Fruit fly (Drosophila melanogaster) whole organism, embryonic: ENCODE measurements around the gene Nubp1.

Experiments used
- Aef1 ChIP-seq: fragments of 200-800 bp; sonication (Bioruptor generic); IDR thresholded peaks from 3 replicates; pipeline ENCODE4 v1.3.6; 2022; ENCODE audit warnings: missing biosample characterization, missing genetic modification characterization
- CG1024 ChIP-seq: fragments of 200-800 bp; sonication (Bioruptor generic); IDR thresholded peaks from 2 replicates; pipeline ENCODE4 v1.3.6; 2022; ENCODE audit warnings: missing biosample characterization, missing genetic modification characterization
- CG10979 ChIP-seq: fragments of 200-800 bp; sonication (Bioruptor generic); optimal IDR thresholded peaks from 2 replicates; lab custom pipeline; 2018; ENCODE audit warnings: missing biosample characterization, mild to moderate bottlenecking, missing genetic modification characterization, moderate library complexity
- CG12104 ChIP-seq: fragments of 200-800 bp; sonication (Bioruptor generic); optimal IDR thresholded peaks from 3 replicates; lab custom pipeline; 2016; ENCODE audit warnings: missing biosample characterization, missing genetic modification characterization
- CG13287 ChIP-seq: fragments of 200-800 bp; sonication (Bioruptor generic); IDR thresholded peaks from 2 replicates; pipeline ENCODE4 v1.3.6; 2022; ENCODE audit warnings: missing biosample characterization, missing genetic modification characterization; ENCODE audit not compliant: partially characterized antibody
- CG13624 ChIP-seq: fragments of 200-800 bp; sonication (Bioruptor generic); optimal IDR thresholded peaks from 2 replicates; lab custom pipeline; 2016; ENCODE audit warnings: missing biosample characterization, missing genetic modification characterization
- CG13894 ChIP-seq: fragments of 200-800 bp; sonication (Bioruptor generic); optimal IDR thresholded peaks from 3 replicates; lab custom pipeline; 2018; ENCODE audit warnings: missing biosample characterization, mild to moderate bottlenecking, missing genetic modification characterization, moderate library complexity
- CG15601 ChIP-seq: fragments of 200-800 bp; sonication (Bioruptor generic); optimal IDR thresholded peaks from 3 replicates; lab custom pipeline; 2019; ENCODE audit warnings: missing biosample characterization, mild to moderate bottlenecking, missing genetic modification characterization, moderate library complexity
- CG16815 ChIP-seq: fragments of 200-800 bp; sonication (Bioruptor generic); optimal IDR thresholded peaks from 3 replicates; lab custom pipeline; 2017; ENCODE audit warnings: missing biosample characterization, mild to moderate bottlenecking, missing genetic modification characterization
- CG1832 ChIP-seq: fragments of 200-800 bp; sonication (Bioruptor generic); optimal IDR thresholded peaks from 2 replicates; lab custom pipeline; 2017; ENCODE audit warnings: missing biosample characterization, mild to moderate bottlenecking, missing genetic modification characterization, inconsistent platforms
- CG18764 ChIP-seq: fragments of 200-800 bp; sonication (Bioruptor generic); optimal IDR thresholded peaks from 3 replicates; lab custom pipeline; 2016; ENCODE audit warnings: missing biosample characterization, missing genetic modification characterization
- CG2202 ChIP-seq: fragments of 200-800 bp; sonication (Bioruptor generic); optimal IDR thresholded peaks from 2 replicates; lab custom pipeline; 2018; ENCODE audit warnings: missing biosample characterization, mild to moderate bottlenecking, missing genetic modification characterization
- CG2712 ChIP-seq: fragments of 200-800 bp; optimal IDR thresholded peaks from 3 replicates; lab custom pipeline; 2019; ENCODE audit warnings: missing biosample characterization, mild to moderate bottlenecking, missing genetic modification characterization, moderate library complexity
- CG31441 ChIP-seq: fragments of 200-800 bp; sonication (Bioruptor generic); IDR thresholded peaks from 2 replicates; pipeline ENCODE4 v1.3.6; 2022; ENCODE audit warnings: missing biosample characterization, missing genetic modification characterization
- CG34422 ChIP-seq: fragments of 200-800 bp; sonication (Bioruptor generic); IDR thresholded peaks from 3 replicates; pipeline ENCODE4 v1.3.6; 2022; ENCODE audit warnings: missing biosample characterization, missing genetic modification characterization
- CG43689 ChIP-seq: fragments of 200-800 bp; sonication (Bioruptor generic); IDR thresholded peaks from 2 replicates; pipeline ENCODE4 v1.3.6; 2022; ENCODE audit warnings: missing biosample characterization, missing genetic modification characterization
- CG4820 ChIP-seq: fragments of 200-800 bp; sonication (Bioruptor generic); optimal IDR thresholded peaks from 3 replicates; lab custom pipeline; 2016; ENCODE audit warnings: missing biosample characterization, missing genetic modification characterization
- CG7372 ChIP-seq: fragments of 200-800 bp; sonication (Bioruptor generic); IDR thresholded peaks from 2 replicates; pipeline ENCODE4 v1.3.6; 2022; ENCODE audit warnings: missing biosample characterization, missing genetic modification characterization
- CG7963 ChIP-seq: fragments of 200-800 bp; sonication (Bioruptor generic); IDR thresholded peaks from 3 replicates; pipeline ENCODE4 v1.3.6; 2022; ENCODE audit warnings: missing biosample characterization, missing genetic modification characterization; ENCODE audit not compliant: partially characterized antibody
- Dbx ChIP-seq: fragments of 200-800 bp; sonication (Bioruptor generic); IDR thresholded peaks from 3 replicates; pipeline ENCODE4 v1.3.6; 2022; ENCODE audit warnings: missing biosample characterization, missing genetic modification characterization
- HLH3B ChIP-seq: fragments of 200-800 bp; sonication (Bioruptor generic); IDR thresholded peaks from 2 replicates; pipeline ENCODE4 v1.3.6; 2022; ENCODE audit warnings: missing biosample characterization, missing genetic modification characterization
- Hand ChIP-seq: fragments of 200-800 bp; sonication (Bioruptor generic); optimal IDR thresholded peaks from 2 replicates; lab custom pipeline; 2017; ENCODE audit warnings: mild to moderate bottlenecking, missing biosample characterization, missing genetic modification reagents, missing genetic modification characterization
- Hey ChIP-seq: fragments of 200-800 bp; sonication (Bioruptor generic); optimal IDR thresholded peaks from 3 replicates; lab custom pipeline; 2018; ENCODE audit warnings: missing biosample characterization, mild to moderate bottlenecking, missing genetic modification characterization
- Hsf ChIP-seq: fragments of 200-800 bp; sonication (Bioruptor generic); optimal IDR thresholded peaks from 3 replicates; lab custom pipeline; 2016; ENCODE audit warnings: missing biosample characterization, missing genetic modification characterization
- MESR4 ChIP-seq: fragments of 200-800 bp; sonication (Bioruptor generic); optimal IDR thresholded peaks from 2 replicates; lab custom pipeline; 2018; ENCODE audit warnings: missing biosample characterization, mild to moderate bottlenecking, missing genetic modification characterization, moderate library complexity
- Poxn ChIP-seq: fragments of 200-800 bp; sonication (Bioruptor generic); IDR thresholded peaks from 2 replicates; pipeline ENCODE4 v1.3.6; 2022; ENCODE audit warnings: missing biosample characterization, missing genetic modification characterization
- Xbp1 ChIP-seq: fragments of 200-800 bp; sonication (Bioruptor generic); optimal IDR thresholded peaks from 3 replicates; lab custom pipeline; 2016; ENCODE audit warnings: missing biosample characterization, mild to moderate bottlenecking, missing genetic modification characterization
- ap ChIP-seq: fragments of 200-800 bp; sonication (Bioruptor generic); IDR thresholded peaks from 2 replicates; pipeline ENCODE4 v1.3.6; 2022; ENCODE audit warnings: missing biosample characterization, missing genetic modification characterization
- br ChIP-seq: fragments of >200 bp; optimal IDR thresholded peaks from 2 replicates; lab custom pipeline; 2017
- cas ChIP-seq: fragments of 200-800 bp; sonication (Bioruptor generic); IDR thresholded peaks from 2 replicates; pipeline ENCODE4 v1.3.6; 2022; ENCODE audit warnings: missing biosample characterization, missing genetic modification characterization
- en ChIP-seq: fragments of 200-800 bp; sonication (Bioruptor generic); optimal IDR thresholded peaks from 2 replicates; lab custom pipeline; 2016; ENCODE audit warnings: missing biosample characterization, missing genetic modification characterization
- fd102C ChIP-seq: fragments of 200-800 bp; sonication (Bioruptor generic); optimal IDR thresholded peaks from 2 replicates; lab custom pipeline; 2018; ENCODE audit warnings: missing biosample characterization, mild to moderate bottlenecking, missing genetic modification characterization, moderate library complexity
- fu2 ChIP-seq: fragments of 200-800 bp; sonication (Bioruptor generic); optimal IDR thresholded peaks from 2 replicates; lab custom pipeline; 2016; ENCODE audit warnings: missing biosample characterization, missing genetic modification characterization
- gce ChIP-seq: fragments of 200-800 bp; sonication (Bioruptor generic); IDR thresholded peaks from 3 replicates; pipeline ENCODE4 v1.3.6; 2022; ENCODE audit warnings: missing biosample characterization, missing genetic modification characterization
- gfzf ChIP-seq: fragments of 200-800 bp; sonication (Bioruptor generic); optimal IDR thresholded peaks from 2 replicates; lab custom pipeline; 2016; ENCODE audit warnings: missing biosample characterization, mild to moderate bottlenecking, missing genetic modification characterization, moderate library complexity
- org-1 ChIP-seq: fragments of 200-800 bp; sonication (Bioruptor generic); optimal IDR thresholded peaks from 2 replicates; lab custom pipeline; 2017; ENCODE audit warnings: missing biosample characterization, missing genetic modification characterization
- pho ChIP-seq: fragments of 200-800 bp; sonication (Bioruptor generic); optimal IDR thresholded peaks from 2 replicates; lab custom pipeline; 2016; ENCODE audit warnings: missing biosample characterization, missing genetic modification characterization
- run ChIP-seq: fragments of 200-800 bp; sonication (Bioruptor generic); optimal IDR thresholded peaks from 3 replicates; lab custom pipeline; 2018; ENCODE audit warnings: missing biosample characterization, mild to moderate bottlenecking, missing genetic modification characterization
- seq ChIP-seq: fragments of 200-800 bp; sonication (Bioruptor generic); IDR thresholded peaks from 2 replicates; pipeline ENCODE4 v1.3.6; 2022; ENCODE audit warnings: missing biosample characterization, missing genetic modification characterization
- sim ChIP-seq: fragments of 200-800 bp; sonication (Bioruptor generic); IDR thresholded peaks from 2 replicates; pipeline ENCODE4 v1.3.6; 2022; ENCODE audit warnings: missing biosample characterization, missing genetic modification characterization
- ttk ChIP-seq: fragments of 200-800 bp; sonication (Bioruptor generic); IDR thresholded peaks from 2 replicates; pipeline ENCODE4 v2.1.2; 2022; ENCODE audit warnings: missing biosample characterization, missing genetic modification characterization
- zf30C ChIP-seq: fragments of 200-800 bp; sonication (Bioruptor generic); optimal IDR thresholded peaks from 3 replicates; lab custom pipeline; 2018; ENCODE audit warnings: missing biosample characterization, mild to moderate bottlenecking, missing genetic modification characterization

The Nubp1 gene

DNA sequence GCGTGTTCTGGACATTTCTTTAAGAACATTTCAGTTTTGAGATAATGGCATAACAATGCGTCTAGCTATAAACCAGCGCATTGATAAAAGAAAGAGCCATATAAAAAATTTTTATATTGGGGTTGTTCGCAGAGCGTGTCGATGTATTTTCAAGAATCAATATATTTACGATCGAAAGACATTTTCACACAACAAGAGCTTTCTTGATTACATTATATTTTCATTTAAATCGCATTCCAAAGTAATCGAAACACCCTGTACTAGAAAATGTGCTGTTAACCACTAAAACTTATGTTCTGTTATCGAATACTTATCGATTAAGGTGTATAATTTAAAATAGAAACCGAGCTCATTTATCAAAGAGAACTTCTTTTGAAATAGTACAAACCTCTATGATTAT lies 28.6 kb upstream of the Nubp1 start (continued):
- TF ChIP-seq CG2712: no peak
- peak; percentile 49; the same call in 1 of the 3 replicates for TF ChIP-seq Dbx (GFP tag; lab: Robert Waterston, UW)
- no peak for TF ChIP-seq run (tag; lab: Kevin White, UChicago)
- TF ChIP-seq seq: peak; percentile 41; the same call in 1 of the 2 replicates
- no peak for TF ChIP-seq br
- no peak for TF ChIP-seq CG31441 (GFP tag; lab: Robert Waterston, UW)
- TF ChIP-seq CG18764 (GFP tag; lab: Kevin White, UChicago): no peak
- TF ChIP-seq zf30C: no peak
- TF ChIP-seq CG34422 (GFP tag; lab: Robert Waterston, UW): no peak
- TF ChIP-seq Xbp1 (GFP tag; lab: Kevin White, UChicago): peak; percentile 53
- TF ChIP-seq fu2: peak; percentile 30
- no peak for TF ChIP-seq CG1024 (GFP tag; lab: Robert Waterston, UW)
- TF ChIP-seq fd102C (GFP tag; lab: Kevin White, UChicago): no peak
- no peak for TF ChIP-seq gce
- TF ChIP-seq CG7372 (GFP tag; lab: Robert Waterston, UW): no peak
- no peak for TF ChIP-seq sim (GFP tag; lab: Robert Waterston, UW)
- TF ChIP-seq CG15601 (tag; lab: Kevin White, UChicago): peak; percentile 7
- TF ChIP-seq CG12104 (GFP tag; lab: Kevin White, UChicago): peak; percentile 43
- no peak for TF ChIP-seq ap (GFP tag; lab: Robert Waterston, UW)
- TF ChIP-seq cas (GFP tag; lab: Robert Waterston, UW): no peak
- peak; percentile 8 for TF ChIP-seq pho (GFP tag; lab: Kevin White, UChicago)
- TF ChIP-seq en (GFP tag; lab: Kevin White, UChicago): peak; percentile 32
- TF ChIP-seq Poxn: no peak
- TF ChIP-seq CG43689: no peak
- TF ChIP-seq CG10979 (tag; lab: Kevin White, UChicago): no peak
- TF ChIP-seq MESR4: no peak
- no peak for TF ChIP-seq Hand (GFP tag; lab: Kevin White, UChicago)
- TF ChIP-seq CG13894 (tag; lab: Kevin White, UChicago): no peak
- peak; percentile 32 for TF ChIP-seq CG4820
- TF ChIP-seq gfzf (GFP tag; lab: Kevin White, UChicago): no peak
- TF ChIP-seq HLH3B (GFP tag; lab: Robert Waterston, UW): peak; percentile 25; the same call in 1 of the 2 replicates
- no peak for TF ChIP-seq CG16815 (GFP tag; lab: Kevin White, UChicago)
- TF ChIP-seq CG13287 (GFP tag; lab: Robert Waterston, UW): no peak
- TF ChIP-seq Aef1 (GFP tag; lab: Robert Waterston, UW): peak; percentile 22; the same call in 1 of the 3 replicates
- no peak for TF ChIP-seq org-1 (GFP tag; lab: Kevin White, UChicago)
- peak; percentile 53 for TF ChIP-seq CG13624 (GFP tag; lab: Kevin White, UChicago)
- TF ChIP-seq CG7963: no peak
- no peak for TF ChIP-seq CG2202 (tag; lab: Kevin White, UChicago)
- peak; percentile 40 for TF ChIP-seq Hsf (GFP tag; lab: Kevin White, UChicago)
- no peak for TF ChIP-seq Hey (tag; lab: Kevin White, UChicago)
- no peak for TF ChIP-seq ttk
- no peak for TF ChIP-seq CG1832
